Worm (Caenorhabditis elegans): ENCODE results near the gene acl-14.
"Not testable (repeated sequence)": the region's sequence is repeated elsewhere in the genome, so short reads cannot be mapped to it uniquely, and the experiment has no call there.

acl-14 gene

ce11 chrV:9382538-9383328 is 49.3 kb upstream of the acl-14 start (continued):
- peak; percentile 28 for TF ChIP-seq hlh-30 (tag; optimal IDR thresholded peaks at IDR 0.05; ENCODE audit: insufficient read depth)
- TF ChIP-seq hif-1 (tag; optimal IDR thresholded peaks at IDR 0.05), result no peak
- TF ChIP-seq ZK546.5 (tag; optimal IDR thresholded peaks at IDR 0.05), result no peak
- no peak for TF ChIP-seq lin-13 (GFP tag; optimal IDR thresholded peaks at IDR 0.05)
- peak; percentile 13 for TF ChIP-seq pqm-1 (tag; optimal IDR thresholded peaks at IDR 0.05)
- TF ChIP-seq daf-16 (GFP tag; optimal IDR thresholded peaks at IDR 0.05), result no peak
- TF ChIP-seq daf-16 (tag; optimal IDR thresholded peaks at IDR 0.05), result peak; percentile 60
- TF ChIP-seq attf-4 (tag; optimal IDR thresholded peaks at IDR 0.05), result no peak
- no peak for TF ChIP-seq lir-3 (tag; optimal IDR thresholded peaks at IDR 0.05)
- TF ChIP-seq set-16 (GFP tag; IDR thresholded peaks at IDR 0.05), result no peak
- TF ChIP-seq unc-130 (GFP tag; optimal IDR thresholded peaks at IDR 0.05), result peak; percentile 68
- no peak for TF ChIP-seq ceh-28 (tag; optimal IDR thresholded peaks at IDR 0.05)
- no peak for TF ChIP-seq nhr-237 (tag; optimal IDR thresholded peaks at IDR 0.05)

- TF ChIP-seq mdt-29 (GFP tag; IDR thresholded peaks at IDR 0.05) (no peak), unc-62 (GFP tag; optimal IDR thresholded peaks at IDR 0.05 in 1 of 2) (peak in 1 of 2 experiments; percentile 55), unc-62 (tag; optimal IDR thresholded peaks at IDR 0.05) (no peak)
These were observed 48.5 kb upstream of the acl-14 start, which contains the start of gene E02C12.12 for ce11 chrV:9381846-9382363. Gene E02C12.12 (minus strand): TSS chrV:9382313.

ce11 chrV:9379808-9380207 is 46.4 kb upstream of the acl-14 start, which contains the start of gene E02C12.11:
Gene E02C12.11 (minus strand): TSS chrV:9379908.
- not testable (repeated sequence) for TF ChIP-seq ceh-44 (GFP tag; IDR thresholded peaks at IDR 0.05); ceh-62 (tag; optimal IDR thresholded peaks at IDR 0.05); lin-1 (GFP tag; IDR thresholded peaks at IDR 0.05)

- peak; percentile 69 for TF ChIP-seq nhr-28 (tag; optimal IDR thresholded peaks at IDR 0.05)
- no peak for TF ChIP-seq lin-1 (GFP tag; IDR thresholded peaks at IDR 0.05)
These were observed 44.9 kb upstream of the acl-14 start, which contains the start of gene E02C12.10 for ce11 chrV:9378335-9378734. Gene E02C12.10 (minus strand): TSS chrV:9378409.

DNA sequence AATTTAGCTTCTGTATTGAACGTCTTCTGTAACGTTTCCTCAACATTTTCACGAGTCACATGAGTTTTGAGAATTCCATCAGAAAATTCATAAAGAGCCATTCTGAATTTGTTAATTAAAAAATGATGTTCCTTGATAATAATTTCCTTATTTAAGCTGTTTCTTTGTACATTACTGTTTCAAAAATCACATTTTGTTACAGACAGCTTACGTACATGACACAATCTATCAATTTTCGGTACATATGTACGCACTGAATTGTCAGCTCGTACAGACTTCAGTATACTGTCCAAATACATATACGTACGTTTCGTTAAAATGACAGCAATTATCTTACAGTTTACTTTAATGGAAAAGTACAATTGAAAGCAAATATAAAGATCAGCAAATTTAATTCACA is 43.0 kb upstream of the acl-14 start, which contains the start of gene E02C12.19:
TSS of gene E02C12.19 (minus strand) at position 101 of the 400 bp plus-strand sequence.
- TF ChIP-seq hmg-1.1 (GFP tag; IDR thresholded peaks at IDR 0.05), result no peak

DNA sequence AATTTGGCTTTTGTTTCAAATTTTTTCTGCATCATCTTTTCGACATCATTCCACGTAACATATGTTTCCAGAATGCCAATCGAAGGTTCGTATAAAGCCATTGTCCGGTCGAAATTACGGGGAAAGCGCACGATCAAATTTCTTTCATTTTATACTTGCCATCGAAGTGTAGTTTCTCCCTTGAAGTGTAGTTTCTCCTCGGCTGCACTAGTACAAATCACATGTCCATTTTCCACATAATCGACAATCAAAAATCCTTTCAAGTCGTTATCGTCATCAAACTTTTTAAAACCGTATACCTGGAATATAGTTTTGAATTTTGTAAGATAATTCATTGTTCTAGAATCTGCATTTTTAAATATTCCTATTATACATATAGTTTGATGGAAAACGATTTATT is 41.9 kb upstream of the acl-14 start, which contains the start of gene E02C12.9:
TSS of gene E02C12.9 (minus strand) at position 101 of the 400 bp plus-strand sequence.
- TF ChIP-seq fos-1 (tag; optimal IDR thresholded peaks at IDR 0.05), result no peak
- no peak for TF ChIP-seq hlh-11 (tag; optimal IDR thresholded peaks at IDR 0.05)
- TF ChIP-seq D1046.2 (GFP tag; IDR thresholded peaks at IDR 0.05), result no peak

- TF ChIP-seq daf-16 (GFP tag; optimal IDR thresholded peaks at IDR 0.05), result no peak
- peak; percentile 54 for TF ChIP-seq daf-16 (tag; optimal IDR thresholded peaks at IDR 0.05)
- TF ChIP-seq jun-1 (tag; optimal IDR thresholded peaks at IDR 0.05), result no peak
- peak; percentile 72 for TF ChIP-seq nhr-28 (tag; optimal IDR thresholded peaks at IDR 0.05)
- TF ChIP-seq hlh-30 (tag; optimal IDR thresholded peaks at IDR 0.05; ENCODE audit: insufficient read depth), result peak; percentile 2
- TF ChIP-seq unc-130 (GFP tag; optimal IDR thresholded peaks at IDR 0.05), result no peak
- peak; percentile 56 for TF ChIP-seq dve-1 (tag; optimal IDR thresholded peaks at IDR 0.05; ENCODE audit: insufficient read depth)
- TF ChIP-seq mxl-3 (GFP tag; optimal IDR thresholded peaks at IDR 0.05), result peak; percentile 17
- no peak for TF ChIP-seq ama-1 (optimal IDR thresholded peaks at IDR 0.05)
- peak in 1 of 2 experiments; percentile 9 for TF ChIP-seq unc-62 (GFP tag; optimal IDR thresholded peaks at IDR 0.05 in 1 of 2)
- no peak for TF ChIP-seq unc-62 (tag; optimal IDR thresholded peaks at IDR 0.05)
- TF ChIP-seq dmd-6 (GFP tag; IDR thresholded peaks at IDR 0.05), result peak; percentile 80
- peak; percentile 23 for TF ChIP-seq T20F7.1 (GFP tag; optimal IDR thresholded peaks at IDR 0.05)
- peak; percentile 58 for TF ChIP-seq zip-2 (tag; optimal IDR thresholded peaks at IDR 0.05)
- 0 out of 2 replicates have a peak, but pooled peaks have one; percentile 14 for TF ChIP-seq lin-1 (GFP tag; IDR thresholded peaks at IDR 0.05)
- TF ChIP-seq pqm-1 (tag; optimal IDR thresholded peaks at IDR 0.05), result peak; percentile 93
These were observed 40.0 kb upstream of the acl-14 start, which contains the start of gene E02C12.8 for ce11 chrV:9373473-9373872. Gene E02C12.8 (minus strand): TSS chrV:9373613.
